Fruit fly (Drosophila melanogaster): ENCODE data around the gene Cp38.
A peak's percentile ranks its signal among the peaks of the same experiment; 100 is the strongest.

Gene Cp38

DNA sequence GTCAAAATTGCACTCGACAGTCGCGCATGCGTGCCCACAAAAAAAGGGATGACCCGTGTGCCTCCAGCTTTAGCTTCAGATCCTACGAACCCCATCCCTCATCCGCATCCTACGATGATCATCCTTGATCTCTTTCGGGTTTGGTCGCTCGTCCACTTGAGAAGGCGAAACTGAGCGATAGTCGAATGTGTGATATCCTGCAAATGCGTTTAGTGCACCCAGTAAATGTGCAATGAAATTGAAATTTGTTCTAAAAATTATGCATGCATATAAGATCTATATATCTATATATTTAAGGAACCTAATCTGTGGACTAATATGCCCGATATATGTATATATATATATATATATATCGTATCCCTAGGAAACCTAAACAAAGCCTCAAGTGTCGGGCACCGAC, 37.4 kb upstream of the Cp38 start:
- peak; percentile 28; the same call in 1 of the 2 replicates for TF ChIP-seq Xrp1 (GFP tag; IDR thresholded peaks at IDR 0.05)
- TF ChIP-seq Meics (GFP tag; optimal IDR thresholded peaks at IDR 0.05) = no peak
- TF ChIP-seq danr (GFP tag; IDR thresholded peaks at IDR 0.05) = no peak
- no peak for TF ChIP-seq jumu (GFP tag; optimal IDR thresholded peaks at IDR 0.05)
- TF ChIP-seq wdn (GFP tag; IDR thresholded peaks at IDR 0.05) = no peak
- no peak for TF ChIP-seq schlank (tag; optimal IDR thresholded peaks at IDR 0.05)
- no peak for TF ChIP-seq CG4328 (GFP tag; optimal IDR thresholded peaks at IDR 0.05)
- TF ChIP-seq Rx (GFP tag; IDR thresholded peaks at IDR 0.05) = peak; percentile 6; the same call in 1 of the 2 replicates
- no peak for TF ChIP-seq CG7372 (GFP tag; IDR thresholded peaks at IDR 0.05)
- no peak for TF ChIP-seq CG12744 (GFP tag; optimal IDR thresholded peaks at IDR 0.05)
- TF ChIP-seq Fer3 (tag; optimal IDR thresholded peaks at IDR 0.05) = no peak
- TF ChIP-seq CG6175 (GFP tag; IDR thresholded peaks at IDR 0.05) = no peak
- no peak for TF ChIP-seq CG13287 (GFP tag; IDR thresholded peaks at IDR 0.05; ENCODE audit: partially characterized antibody)
- no peak for TF ChIP-seq Gug (GFP tag; IDR thresholded peaks at IDR 0.05)
- no peak for TF ChIP-seq Xbp1 (GFP tag; optimal IDR thresholded peaks at IDR 0.05)
- TF ChIP-seq CG17186 (GFP tag; optimal IDR thresholded peaks at IDR 0.05) = no peak
- no peak for TF ChIP-seq hkb (optimal IDR thresholded peaks at IDR 0.05)
- TF ChIP-seq hkb (GFP tag; IDR thresholded peaks at IDR 0.05) = no peak
- no peak for TF ChIP-seq Pdp1 (GFP tag; optimal IDR thresholded peaks at IDR 0.05)
- peak in 1 of 2 experiments; percentile 39 for TF ChIP-seq pan (optimal IDR thresholded peaks at IDR 0.05)
- no peak for TF ChIP-seq pan (GFP tag; optimal IDR thresholded peaks at IDR 0.05 in 1 of 2, IDR thresholded peaks at IDR 0.05 in 1 of 2)
- no peak for TF ChIP-seq pho (GFP tag; optimal IDR thresholded peaks at IDR 0.05)
- TF ChIP-seq Ets65A (GFP tag) = peak; percentile 18
- no peak for TF ChIP-seq CG4617 (GFP tag; optimal IDR thresholded peaks at IDR 0.05; ENCODE audit: borderline replicate concordance)
- TF ChIP-seq CG15696 (tag; optimal IDR thresholded peaks at IDR 0.05) = peak; percentile 70
- no peak for TF ChIP-seq pfk (GFP tag; optimal IDR thresholded peaks at IDR 0.05)
- TF ChIP-seq CG4404 (GFP tag; IDR thresholded peaks at IDR 0.05) = peak; percentile 71
- TF ChIP-seq dmrt11E (tag; optimal IDR thresholded peaks at IDR 0.05) = peak; percentile 27
- TF ChIP-seq CG7963 (GFP tag; IDR thresholded peaks at IDR 0.05; ENCODE audit: partially characterized antibody) = no peak
- TF ChIP-seq D19B (GFP tag; optimal IDR thresholded peaks at IDR 0.05) = peak; percentile 37
- TF ChIP-seq Dfd (GFP tag; optimal IDR thresholded peaks at IDR 0.05) = no peak
- no peak for TF ChIP-seq unc-4 (GFP tag; IDR thresholded peaks at IDR 0.05; ENCODE audit: partially characterized antibody)
- no peak for TF ChIP-seq lola (GFP tag; optimal IDR thresholded peaks at IDR 0.05)
- peak; percentile 63 for TF ChIP-seq fd102C (GFP tag; optimal IDR thresholded peaks at IDR 0.05)
- TF ChIP-seq YL-1 (GFP tag; optimal IDR thresholded peaks at IDR 0.05) = no peak
- no peak for TF ChIP-seq ro (GFP tag; IDR thresholded peaks at IDR 0.05)
- 0 out of 3 replicates have a peak, but pooled peaks have one; percentile 14 for TF ChIP-seq croc (GFP tag; conservative IDR thresholded peaks at IDR 0.05)
- TF ChIP-seq CG16779 (GFP tag; IDR thresholded peaks at IDR 0.05) = no peak
- TF ChIP-seq CG16815 (GFP tag; optimal IDR thresholded peaks at IDR 0.05) = no peak
- TF ChIP-seq PHDP (tag; optimal IDR thresholded peaks at IDR 0.05) = no peak
- peak; percentile 52; the same call in 2 of the 3 replicates for TF ChIP-seq zfh1 (GFP tag; IDR thresholded peaks at IDR 0.05)
- TF ChIP-seq CG8765 (GFP tag; IDR thresholded peaks at IDR 0.05) = peak; percentile 68
- TF ChIP-seq prd (optimal IDR thresholded peaks at IDR 0.05) = no peak
- TF ChIP-seq prd (GFP tag; IDR thresholded peaks at IDR 0.05) = peak; percentile 63; the same call in 2 of the 3 replicates
- no peak for TF ChIP-seq CG10654 (GFP tag; optimal IDR thresholded peaks at IDR 0.05)
- TF ChIP-seq Nf-YB (GFP tag; optimal IDR thresholded peaks at IDR 0.05) = no peak
- peak; percentile 25 for TF ChIP-seq CG30431 (GFP tag; optimal IDR thresholded peaks at IDR 0.05)
- no peak for TF ChIP-seq MESR4 (GFP tag; optimal IDR thresholded peaks at IDR 0.05)
